Worm (Caenorhabditis elegans) whole organism, midembryonic: ENCODE results near the gene C23H5.8.

ENCODE experiments used
- T22C8.4 ChIP-seq: fragments of 200-800 bp; sonication (Bioruptor generic); IDR thresholded peaks from 2 replicates; pipeline ENCODE4 v1.3.6; 2022; ENCODE audit warnings: missing genetic modification characterization, missing compliant biosample characterization
- cog-1 ChIP-seq: sonication (generic microtip); optimal IDR thresholded peaks from 2 replicates; lab custom pipeline; 2016; ENCODE audit warnings: missing genetic modification characterization, missing compliant biosample characterization
- flt-1 ChIP-seq: fragments of 200-800 bp; sonication (Bioruptor generic); IDR thresholded peaks from 2 replicates; pipeline ENCODE4 v1.3.6; 2022; ENCODE audit warnings: missing genetic modification characterization, missing compliant biosample characterization
- klf-2 ChIP-seq: fragments of 200-800 bp; sonication (Bioruptor generic); conservative IDR thresholded peaks from 2 replicates; pipeline ENCODE4 v1.3.6; 2022; ENCODE audit warnings: missing genetic modification reagents, missing genetic modification characterization, missing compliant biosample characterization
- med-1 ChIP-seq: sonication (generic microtip); optimal IDR thresholded peaks from 2 replicates; lab custom pipeline; 2017; ENCODE audit warnings: missing genetic modification characterization, mild to moderate bottlenecking, missing compliant biosample characterization, antibody characterized with exemption, missing genetic modification reagents; ENCODE audit not compliant: insufficient read depth
- ref-1 ChIP-seq: fragments of 200-800 bp; sonication (Bioruptor generic); conservative IDR thresholded peaks from 2 replicates; pipeline ENCODE4 v1.3.6; 2022; ENCODE audit warnings: missing genetic modification reagents, missing genetic modification characterization, missing compliant biosample characterization
- tab-1 ChIP-seq: fragments of 200-800 bp; sonication (Bioruptor generic); IDR thresholded peaks from 2 replicates; pipeline ENCODE4 v1.3.6; 2022; ENCODE audit warnings: missing genetic modification characterization, missing compliant biosample characterization
- ztf-23 ChIP-seq: fragments of 200-800 bp; sonication (Bioruptor generic); IDR thresholded peaks from 2 replicates; pipeline ENCODE4 v1.3.6; 2022; ENCODE audit warnings: missing genetic modification reagents, missing genetic modification characterization, missing compliant biosample characterization
- ztf-29 ChIP-seq: fragments of 200-800 bp; sonication (Bioruptor generic); IDR thresholded peaks from 2 replicates; pipeline ENCODE4 v1.3.6; 2022; ENCODE audit warnings: missing genetic modification reagents, missing genetic modification characterization, missing compliant biosample characterization

C23H5.8 gene

ce11 chrIV:2130714-2131113, 17.5 kb upstream of the C23H5.8 start, which contains the start of gene prmt-6:
Gene prmt-6 (plus strand): TSS chrIV:2130965.
- TF ChIP-seq ztf-23 (no peak), cog-1 (tag; lab: Kevin White, UChicago) (no peak), tab-1 (no peak), klf-2 (GFP tag; lab: Robert Waterston, UW) (no peak), ztf-29 (GFP tag; lab: Robert Waterston, UW) (no peak), T22C8.4 (GFP tag; lab: Robert Waterston, UW) (no peak), med-1 (GFP tag; lab: Kevin White, UChicago) (no peak), flt-1 (no peak), ref-1 (GFP tag; lab: Robert Waterston, UW) (no peak)

- TF ChIP-seq flt-1 (no peak), ztf-23 (no peak), klf-2 (GFP tag; lab: Robert Waterston, UW) (no peak), ztf-29 (GFP tag; lab: Robert Waterston, UW) (no peak), ref-1 (GFP tag; lab: Robert Waterston, UW) (no peak), med-1 (GFP tag; lab: Kevin White, UChicago) (no peak)
Observed at ce11 chrIV:2128761-2129160, 15.5 kb upstream of the C23H5.8 start, which contains the start of gene grl-20. Gene grl-20 (minus strand): TSS chrIV:2128861.

- no peak for TF ChIP-seq med-1 (GFP tag; lab: Kevin White, UChicago)
- no peak for TF ChIP-seq T22C8.4 (GFP tag; lab: Robert Waterston, UW)
- TF ChIP-seq klf-2 (GFP tag; lab: Robert Waterston, UW) = no peak
- TF ChIP-seq ztf-29 (GFP tag; lab: Robert Waterston, UW) = no peak
- TF ChIP-seq cog-1 (tag; lab: Kevin White, UChicago) = no peak
- no peak for TF ChIP-seq tab-1
- no peak for TF ChIP-seq ztf-23
- no peak for TF ChIP-seq flt-1
- TF ChIP-seq ref-1 (GFP tag; lab: Robert Waterston, UW) = no peak
Observed at ce11 chrIV:2127375-2127774, 14.2 kb upstream of the C23H5.8 start.

- TF ChIP-seq klf-2 (GFP tag; lab: Robert Waterston, UW) (no peak), tab-1 (no peak), flt-1 (no peak), med-1 (GFP tag; lab: Kevin White, UChicago) (no peak), T22C8.4 (GFP tag; lab: Robert Waterston, UW) (no peak), ztf-23 (no peak), cog-1 (tag; lab: Kevin White, UChicago) (no peak), ztf-29 (GFP tag; lab: Robert Waterston, UW) (no peak), ref-1 (GFP tag; lab: Robert Waterston, UW) (no peak)
Observed at ce11 chrIV:2122488-2122887, 9.3 kb upstream of the C23H5.8 start, which contains the start of gene glb-7. Gene glb-7 (plus strand): TSS chrIV:2122788.

ce11 chrIV:2117268-2117667, 4.1 kb upstream of the C23H5.8 start:
- TF ChIP-seq flt-1 (no peak), cog-1 (tag; lab: Kevin White, UChicago) (no peak), ref-1 (GFP tag; lab: Robert Waterston, UW) (no peak), ztf-29 (GFP tag; lab: Robert Waterston, UW) (no peak), klf-2 (GFP tag; lab: Robert Waterston, UW) (no peak), T22C8.4 (GFP tag; lab: Robert Waterston, UW) (no peak), med-1 (GFP tag; lab: Kevin White, UChicago) (no peak), ztf-23 (no peak), tab-1 (no peak)

ce11 chrIV:2114337-2114736, 1.1 kb upstream of the C23H5.8 start, which contains the start of gene xbx-4:
Gene xbx-4 (plus strand): TSS chrIV:2114637.
- no peak for TF ChIP-seq ztf-29 (GFP tag; lab: Robert Waterston, UW)
- TF ChIP-seq ztf-23 = no peak
- TF ChIP-seq ref-1 (GFP tag; lab: Robert Waterston, UW) = no peak
- TF ChIP-seq cog-1 (tag; lab: Kevin White, UChicago) = no peak
- TF ChIP-seq T22C8.4 (GFP tag; lab: Robert Waterston, UW) = no peak
- no peak for TF ChIP-seq tab-1
- TF ChIP-seq flt-1 = no peak
- TF ChIP-seq med-1 (GFP tag; lab: Kevin White, UChicago) = no peak
- no peak for TF ChIP-seq klf-2 (GFP tag; lab: Robert Waterston, UW)

- TF ChIP-seq flt-1 = no peak
Observed at ce11 chrIV:2111300-2111874, 1.8 kb downstream of the C23H5.8 start, which contains the start of gene che-6. Gene che-6 (minus strand): TSS chrIV:2111408.

- no peak for TF ChIP-seq cog-1 (tag; lab: Kevin White, UChicago)
- TF ChIP-seq tab-1 = 0 out of 2 replicates have a peak, but pooled peaks have one; percentile 7
Observed at ce11 chrIV:2106708-2107107, 6.5 kb downstream of the C23H5.8 start.

- TF ChIP-seq ztf-29 (GFP tag; lab: Robert Waterston, UW) (no peak), ref-1 (GFP tag; lab: Robert Waterston, UW) (no peak), cog-1 (tag; lab: Kevin White, UChicago) (no peak), med-1 (GFP tag; lab: Kevin White, UChicago) (no peak), ztf-23 (no peak), T22C8.4 (GFP tag; lab: Robert Waterston, UW) (no peak)
Observed at ce11 chrIV:2102793-2103192, 10.4 kb downstream of the C23H5.8 start, which contains the start of gene C23H5.15. Gene C23H5.15 (minus strand): TSS chrIV:2102893.

ce11 chrIV:2099771-2100170, 13.4 kb downstream of the C23H5.8 start, which contains the start of gene C23H5.11:
Gene C23H5.11 (minus strand): TSS chrIV:2099871.
- no peak for TF ChIP-seq T22C8.4 (GFP tag; lab: Robert Waterston, UW)
- no peak for TF ChIP-seq tab-1
- TF ChIP-seq cog-1 (tag; lab: Kevin White, UChicago) = no peak
- TF ChIP-seq flt-1 = no peak
- no peak for TF ChIP-seq ztf-29 (GFP tag; lab: Robert Waterston, UW)
- no peak for TF ChIP-seq ztf-23
- TF ChIP-seq ref-1 (GFP tag; lab: Robert Waterston, UW) = no peak
